Worm (Caenorhabditis elegans): ENCODE data around the gene F09C6.15.

ce11 chrV:16853956-16854683, 39.4 kb upstream of the F09C6.15 start, which contains the start of the genes clec-35 and clec-27:
- TF ChIP-seq ztf-29 (GFP tag; IDR thresholded peaks at IDR 0.05) (no peak), ztf-23 (GFP tag; IDR thresholded peaks at IDR 0.05) (no peak), T22C8.4 (GFP tag; IDR thresholded peaks at IDR 0.05) (no peak), cog-1 (tag; optimal IDR thresholded peaks at IDR 0.05) (no peak), ref-1 (GFP tag; conservative IDR thresholded peaks at IDR 0.05) (no peak), flt-1 (GFP tag; IDR thresholded peaks at IDR 0.05) (no peak), med-1 (GFP tag; optimal IDR thresholded peaks at IDR 0.05; ENCODE audit: insufficient read depth) (no peak), tab-1 (GFP tag; IDR thresholded peaks at IDR 0.05) (no peak)

Data from whole organism, midembryonic.